Fruit fly (Drosophila melanogaster): ENCODE data around the gene CG10591.

dm6 chr3L:5580490-5581116, 18.9 kb downstream of the CG10591 start:
- TF ChIP-seq CG8478 (optimal IDR thresholded peaks at IDR 0.05) = no peak
- TF ChIP-seq CTCF (optimal IDR thresholded peaks at IDR 0.05) = no peak

All from S2 (cell line).